Fruit fly (Drosophila melanogaster): ENCODE results near the gene CG9801.

Gene CG9801

DNA sequence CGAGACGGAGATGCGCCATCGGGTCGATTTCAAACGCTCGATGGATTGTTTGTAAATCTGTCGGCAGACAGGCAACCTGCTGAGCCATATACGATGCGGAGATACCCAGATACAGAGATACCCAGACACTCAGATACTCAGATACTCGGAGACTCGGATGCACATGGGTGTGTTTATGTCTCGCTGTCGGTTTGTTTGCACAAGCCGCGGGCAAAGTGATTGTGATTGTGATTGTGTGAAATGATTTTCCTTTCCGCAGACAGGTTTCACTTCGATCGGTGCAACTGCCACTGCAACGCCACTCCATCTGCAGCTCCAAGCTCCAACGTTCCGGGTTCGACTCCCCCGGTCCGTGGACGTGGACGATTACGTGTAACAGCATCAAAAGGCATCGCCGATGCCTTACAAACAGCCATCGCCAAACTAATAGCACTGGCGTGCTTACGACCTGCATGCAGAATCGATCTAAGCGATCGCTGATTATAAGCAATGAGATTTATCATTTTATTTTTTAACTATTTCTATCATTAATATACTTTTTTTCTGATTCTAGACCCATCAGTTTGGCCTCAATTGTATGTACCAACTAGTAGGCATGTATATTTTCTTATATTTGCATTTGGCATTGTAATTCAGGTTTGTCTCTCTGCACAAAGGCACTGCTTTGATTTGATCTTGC lies 41.4 kb upstream of the CG9801 start (continued):
- TF ChIP-seq CG12071 (GFP tag; optimal IDR thresholded peaks at IDR 0.05), result no peak
- no peak for TF ChIP-seq CG30431 (GFP tag; optimal IDR thresholded peaks at IDR 0.05)
- no peak for TF ChIP-seq CG12236 (GFP tag; optimal IDR thresholded peaks at IDR 0.05)
- TF ChIP-seq Antp (GFP tag; optimal IDR thresholded peaks at IDR 0.05), result no peak
- peak; percentile 64 for TF ChIP-seq CG11247 (GFP tag; IDR thresholded peaks at IDR 0.05)
- TF ChIP-seq CG7372 (GFP tag; IDR thresholded peaks at IDR 0.05), result no peak
- no peak for TF ChIP-seq HLH4C (GFP tag; IDR thresholded peaks at IDR 0.05; ENCODE audit: partially characterized antibody)
- no peak for TF ChIP-seq Scr (GFP tag; IDR thresholded peaks at IDR 0.05; ENCODE audit: partially characterized antibody)
- no peak for TF ChIP-seq CG2129 (GFP tag; IDR thresholded peaks at IDR 0.05; ENCODE audit: partially characterized antibody)
- peak; percentile 82 for TF ChIP-seq stc (GFP tag; IDR thresholded peaks at IDR 0.05)
- no peak for TF ChIP-seq Mes4 (GFP tag; optimal IDR thresholded peaks at IDR 0.05)
- no peak for TF ChIP-seq CG31388 (GFP tag; optimal IDR thresholded peaks at IDR 0.05)
- no peak for TF ChIP-seq fru (optimal IDR thresholded peaks at IDR 0.05)
- no peak for TF ChIP-seq CG10565 (GFP tag; optimal IDR thresholded peaks at IDR 0.05)
- TF ChIP-seq CG15011 (GFP tag; optimal IDR thresholded peaks at IDR 0.05), result no peak
- TF ChIP-seq Ets65A (GFP tag), result no peak
- TF ChIP-seq vnd (GFP tag; IDR thresholded peaks at IDR 0.05; ENCODE audit: partially characterized antibody), result no peak
- no peak for TF ChIP-seq D19B (GFP tag; optimal IDR thresholded peaks at IDR 0.05)
- no peak for TF ChIP-seq stwl (tag; optimal IDR thresholded peaks at IDR 0.05)
- TF ChIP-seq sens (GFP tag), result peak; percentile 86
- no peak for TF ChIP-seq unc-4 (GFP tag; IDR thresholded peaks at IDR 0.05; ENCODE audit: partially characterized antibody)
- 0 out of 3 replicates have a peak, but pooled peaks have one; percentile 33 for TF ChIP-seq Aef1 (GFP tag; IDR thresholded peaks at IDR 0.05)
- TF ChIP-seq CG34376 (GFP tag; optimal IDR thresholded peaks at IDR 0.05), result no peak
- TF ChIP-seq chif (GFP tag; optimal IDR thresholded peaks at IDR 0.05), result peak in 1 of 2 experiments; percentile 22
- TF ChIP-seq Eip74EF (GFP tag; optimal IDR thresholded peaks at IDR 0.05), result peak in 1 of 2 experiments; percentile 36
- no peak for TF ChIP-seq CG6854 (GFP tag; optimal IDR thresholded peaks at IDR 0.05)
- TF ChIP-seq sima (GFP tag; optimal IDR thresholded peaks at IDR 0.05), result no peak
- no peak for TF ChIP-seq CG3281 (GFP tag; optimal IDR thresholded peaks at IDR 0.05)
- TF ChIP-seq CG6791 (GFP tag; IDR thresholded peaks at IDR 0.05; ENCODE audit: partially characterized antibody), result 0 out of 3 replicates have a peak, but pooled peaks have one; percentile 41
- peak; percentile 61 for TF ChIP-seq nmo (GFP tag; optimal IDR thresholded peaks at IDR 0.05)
- peak; percentile 53 for TF ChIP-seq Blimp-1 (GFP tag; optimal IDR thresholded peaks at IDR 0.05)
- no peak for TF ChIP-seq psq (GFP tag; optimal IDR thresholded peaks at IDR 0.05)
- no peak for TF ChIP-seq MESR4 (GFP tag; optimal IDR thresholded peaks at IDR 0.05)
- TF ChIP-seq Dll (GFP tag; IDR thresholded peaks at IDR 0.05; ENCODE audit: partially characterized antibody), result no peak
- TF ChIP-seq nom (GFP tag; optimal IDR thresholded peaks at IDR 0.05), result no peak
- 0 out of 2 replicates have a peak, but pooled peaks have one; percentile 16 for TF ChIP-seq wdn (GFP tag; IDR thresholded peaks at IDR 0.05)
- no peak for TF ChIP-seq CG18011 (GFP tag; optimal IDR thresholded peaks at IDR 0.05)
- TF ChIP-seq bab2 (GFP tag; optimal IDR thresholded peaks at IDR 0.05), result no peak
- TF ChIP-seq CG5953 (GFP tag; IDR thresholded peaks at IDR 0.05), result peak; percentile 70
- TF ChIP-seq kah (GFP tag; optimal IDR thresholded peaks at IDR 0.05), result peak; percentile 7
- TF ChIP-seq z (GFP tag; IDR thresholded peaks at IDR 0.05), result no peak
- TF ChIP-seq Doc3 (GFP tag; IDR thresholded peaks at IDR 0.05; ENCODE audit: partially characterized antibody), result no peak
- no peak for TF ChIP-seq fu2 (GFP tag; optimal IDR thresholded peaks at IDR 0.05)
- peak; percentile 50 for TF ChIP-seq CG4424 (GFP tag; optimal IDR thresholded peaks at IDR 0.05)
- TF ChIP-seq Sry-δ (GFP tag; optimal IDR thresholded peaks at IDR 0.05), result no peak
- no peak for TF ChIP-seq HmgD (GFP tag; optimal IDR thresholded peaks at IDR 0.05)
- peak; percentile 69 for TF ChIP-seq tap (tag; optimal IDR thresholded peaks at IDR 0.05)
- no peak for TF ChIP-seq CG7357 (GFP tag; IDR thresholded peaks at IDR 0.05)
- peak; percentile 21 for TF ChIP-seq Dek (tag; optimal IDR thresholded peaks at IDR 0.05)
- TF ChIP-seq Dad (GFP tag; optimal IDR thresholded peaks at IDR 0.05), result no peak
